Fruit fly (Drosophila melanogaster) whole organism, embryonic: ENCODE measurements around the gene Ddc.
A peak's percentile ranks its signal among the peaks of the same experiment; 100 is the strongest.

ENCODE experiments used
- CG10267 ChIP-seq: fragments of 200-800 bp; sonication (Bioruptor generic); optimal IDR thresholded peaks from 2 replicates; lab custom pipeline; 2018; ENCODE audit warnings: missing biosample characterization, mild to moderate bottlenecking, missing genetic modification characterization, moderate library complexity
- CG10366 ChIP-seq: fragments of 200-800 bp; sonication (Bioruptor generic); IDR thresholded peaks from 2 replicates; pipeline ENCODE4 v1.3.6; 2022; ENCODE audit warnings: missing biosample characterization, missing genetic modification characterization
- CG10565 ChIP-seq: fragments of 200-800 bp; sonication (Bioruptor generic); optimal IDR thresholded peaks from 3 replicates; lab custom pipeline; 2016; ENCODE audit warnings: missing biosample characterization, mild to moderate bottlenecking, missing genetic modification characterization
- CG14441 ChIP-seq: fragments of 200-800 bp; sonication (Bioruptor generic); IDR thresholded peaks from 2 replicates; pipeline ENCODE4 v1.3.6; 2022; ENCODE audit warnings: missing biosample characterization, missing genetic modification characterization
- CG1529 ChIP-seq: fragments of 200-800 bp; sonication (Bioruptor generic); optimal IDR thresholded peaks from 3 replicates; lab custom pipeline; 2018; ENCODE audit warnings: missing biosample characterization, missing genetic modification characterization
- CG15601 ChIP-seq: fragments of 200-800 bp; sonication (Bioruptor generic); optimal IDR thresholded peaks from 3 replicates; lab custom pipeline; 2019; ENCODE audit warnings: missing biosample characterization, mild to moderate bottlenecking, missing genetic modification characterization, moderate library complexity
- CG17359 ChIP-seq: fragments of 200-800 bp; sonication (Bioruptor generic); optimal IDR thresholded peaks from 3 replicates; lab custom pipeline; 2018; ENCODE audit warnings: missing biosample characterization, mild to moderate bottlenecking, missing genetic modification characterization, moderate library complexity
- CG17361 ChIP-seq: fragments of 200-800 bp; sonication (Bioruptor generic); IDR thresholded peaks from 3 replicates; pipeline ENCODE4 v1.3.6; 2022; ENCODE audit warnings: missing biosample characterization, missing genetic modification characterization
- CG17568 ChIP-seq: fragments of 200-800 bp; sonication (Bioruptor generic); optimal IDR thresholded peaks from 2 replicates; lab custom pipeline; 2018; ENCODE audit warnings: missing biosample characterization, mild to moderate bottlenecking, missing genetic modification characterization, moderate library complexity
- CG17912 ChIP-seq: fragments of 200-800 bp; sonication (Bioruptor generic); optimal IDR thresholded peaks from 2 replicates; lab custom pipeline; 2018; ENCODE audit warnings: missing biosample characterization, mild to moderate bottlenecking, missing genetic modification characterization
- CG2712 ChIP-seq: fragments of 200-800 bp; optimal IDR thresholded peaks from 3 replicates; lab custom pipeline; 2019; ENCODE audit warnings: missing biosample characterization, mild to moderate bottlenecking, missing genetic modification characterization, moderate library complexity
- CG30020 ChIP-seq: fragments of 200-800 bp; optimal IDR thresholded peaks from 2 replicates; lab custom pipeline; 2019; ENCODE audit warnings: missing biosample characterization, mild to moderate bottlenecking, missing genetic modification characterization, moderate library complexity
- CG30431 ChIP-seq: fragments of 200-800 bp; sonication (Bioruptor generic); optimal IDR thresholded peaks from 2 replicates; lab custom pipeline; 2017; ENCODE audit warnings: missing biosample characterization, missing genetic modification characterization
- CG32772 ChIP-seq: fragments of 200-800 bp; sonication (Bioruptor generic); IDR thresholded peaks from 2 replicates; pipeline ENCODE4 v1.3.6; 2022; ENCODE audit warnings: missing biosample characterization, missing genetic modification characterization
- CG4360 ChIP-seq: fragments of 200-800 bp; sonication (Bioruptor generic); IDR thresholded peaks from 2 replicates; pipeline ENCODE4 v1.3.6; 2022; ENCODE audit warnings: missing biosample characterization, missing genetic modification characterization
- CG5180 ChIP-seq: fragments of 200-800 bp; sonication (Bioruptor generic); optimal IDR thresholded peaks from 3 replicates; lab custom pipeline; 2017; ENCODE audit warnings: missing biosample characterization, missing genetic modification characterization, mild to moderate bottlenecking, moderate library complexity, missing genetic modification reagents
- CG6175 ChIP-seq: fragments of 200-800 bp; sonication (Bioruptor generic); IDR thresholded peaks from 3 replicates; pipeline ENCODE4 v1.3.6; 2022; ENCODE audit warnings: missing biosample characterization, missing genetic modification characterization
- CG6272 ChIP-seq: fragments of 200-800 bp; sonication (Bioruptor generic); IDR thresholded peaks from 2 replicates; pipeline ENCODE4 v1.3.6; 2022; ENCODE audit warnings: missing biosample characterization, missing genetic modification characterization
- CG8089 ChIP-seq: fragments of 200-800 bp; sonication (Bioruptor generic); optimal IDR thresholded peaks from 3 replicates; lab custom pipeline; 2016; ENCODE audit warnings: missing biosample characterization, missing genetic modification characterization
- CG9727 ChIP-seq: fragments of 200-800 bp; sonication (Bioruptor generic); optimal IDR thresholded peaks from 3 replicates; lab custom pipeline; 2017; ENCODE audit warnings: missing biosample characterization, mild to moderate bottlenecking, missing genetic modification characterization
- CrebB ChIP-seq: fragments of 200-800 bp; sonication (Bioruptor generic); optimal IDR thresholded peaks from 3 replicates; lab custom pipeline; 2018; ENCODE audit warnings: missing biosample characterization, mild to moderate bottlenecking, missing genetic modification characterization
- Doc3 ChIP-seq: fragments of 200-800 bp; sonication (Bioruptor generic); IDR thresholded peaks from 3 replicates; pipeline ENCODE4 v1.3.6; 2022; ENCODE audit warnings: missing biosample characterization, missing genetic modification characterization; ENCODE audit not compliant: partially characterized antibody
- HmgZ ChIP-seq: fragments of 200-800 bp; sonication (Bioruptor generic); optimal IDR thresholded peaks from 2 replicates; lab custom pipeline; 2018; ENCODE audit warnings: missing biosample characterization, mild to moderate bottlenecking, missing genetic modification characterization
- Hmr ChIP-seq: fragments of 200-800 bp; sonication (Bioruptor generic); optimal IDR thresholded peaks from 3 replicates; lab custom pipeline; 2017; ENCODE audit warnings: mild to moderate bottlenecking, missing biosample characterization, missing genetic modification reagents, missing genetic modification characterization
- Jarid2 ChIP-seq: fragments of 200-800 bp; sonication (Bioruptor generic); optimal IDR thresholded peaks from 3 replicates; lab custom pipeline; 2017; ENCODE audit warnings: mild to moderate bottlenecking, missing biosample characterization, missing genetic modification reagents, missing genetic modification characterization
- Nf-YA ChIP-seq: fragments of 200-800 bp; sonication (Bioruptor generic); IDR thresholded peaks from 2 replicates; pipeline ENCODE4 v1.3.6; 2022; ENCODE audit warnings: missing biosample characterization, missing genetic modification characterization
- Opbp ChIP-seq: fragments of 200-800 bp; sonication (Bioruptor generic); IDR thresholded peaks from 3 replicates; pipeline ENCODE4 v1.3.6; 2022; ENCODE audit warnings: missing biosample characterization, missing genetic modification characterization; ENCODE audit not compliant: partially characterized antibody
- Optix ChIP-seq: fragments of 200-800 bp; sonication (Bioruptor generic); IDR thresholded peaks from 3 replicates; pipeline ENCODE4 v1.3.6; 2022; ENCODE audit warnings: missing biosample characterization, missing genetic modification characterization
- Poxn ChIP-seq: fragments of 200-800 bp; sonication (Bioruptor generic); IDR thresholded peaks from 2 replicates; pipeline ENCODE4 v1.3.6; 2022; ENCODE audit warnings: missing biosample characterization, missing genetic modification characterization
- Rfx ChIP-seq: fragments of 200-800 bp; sonication (Bioruptor generic); IDR thresholded peaks from 2 replicates; pipeline ENCODE4 v1.3.6; 2022; ENCODE audit warnings: missing biosample characterization, missing genetic modification characterization
- YL-1 ChIP-seq: fragments of 200-800 bp; sonication (Bioruptor generic); optimal IDR thresholded peaks from 3 replicates; lab custom pipeline; 2017; ENCODE audit warnings: missing biosample characterization, mild to moderate bottlenecking, missing genetic modification characterization
- al ChIP-seq: fragments of 200-800 bp; sonication (Bioruptor generic); IDR thresholded peaks from 2 replicates; pipeline ENCODE4 v1.3.6; 2022; ENCODE audit warnings: missing biosample characterization, missing genetic modification characterization
- ato ChIP-seq: fragments of 200-800 bp; sonication (Bioruptor generic); IDR thresholded peaks from 2 replicates; pipeline ENCODE4 v1.3.6; 2022; ENCODE audit warnings: missing biosample characterization, missing genetic modification characterization; ENCODE audit not compliant: partially characterized antibody
- az2 ChIP-seq: fragments of 200-800 bp; sonication (Bioruptor generic); optimal IDR thresholded peaks from 3 replicates; lab custom pipeline; 2016; ENCODE audit warnings: missing biosample characterization, missing genetic modification characterization
- dati ChIP-seq: fragments of 200-800 bp; sonication (Bioruptor generic); IDR thresholded peaks from 2 replicates; pipeline ENCODE4 v1.3.6; 2022; ENCODE audit warnings: missing biosample characterization, missing genetic modification characterization
- disco-r ChIP-seq: fragments of 200-800 bp; sonication (Bioruptor generic); optimal IDR thresholded peaks from 2 replicates; lab custom pipeline; 2016; ENCODE audit warnings: missing biosample characterization, missing genetic modification characterization
- eve ChIP-seq, 2 experiments: fragments of >200 bp; optimal IDR thresholded peaks; 2 replicates each; lab custom pipeline; 2017; ENCODE audit warnings: missing biosample characterization in 2 of 2, missing genetic modification characterization in 2 of 2
- gsb ChIP-seq: fragments of 200-800 bp; sonication (Bioruptor generic); IDR thresholded peaks from 2 replicates; pipeline ENCODE4 v1.3.6; 2022; ENCODE audit warnings: missing biosample characterization, missing genetic modification characterization
- hth ChIP-seq: fragments of >200 bp; optimal IDR thresholded peaks from 2 replicates; lab custom pipeline; 2017; ENCODE audit warnings: inconsistent platforms
- inv ChIP-seq: fragments of 200-800 bp; sonication (Bioruptor generic); IDR thresholded peaks from 2 replicates; pipeline ENCODE4 v1.3.6; 2022; ENCODE audit warnings: missing biosample characterization, missing genetic modification characterization; ENCODE audit not compliant: partially characterized antibody
- kni ChIP-seq: fragments of 200-800 bp; sonication (Bioruptor generic); optimal IDR thresholded peaks from 3 replicates; lab custom pipeline; 2017; ENCODE audit warnings: mild to moderate bottlenecking, missing biosample characterization, missing genetic modification reagents, missing genetic modification characterization
- lmd ChIP-seq: fragments of 200-800 bp; sonication (Bioruptor generic); IDR thresholded peaks from 2 replicates; pipeline ENCODE4 v1.3.6; 2022; ENCODE audit warnings: missing biosample characterization, missing genetic modification characterization
- maf-S ChIP-seq: fragments of 200-800 bp; sonication (Bioruptor generic); optimal IDR thresholded peaks from 2 replicates; lab custom pipeline; 2016; ENCODE audit warnings: missing biosample characterization, missing genetic modification characterization
- oc ChIP-seq: fragments of 200-800 bp; sonication (Bioruptor generic); optimal IDR thresholded peaks from 2 replicates; lab custom pipeline; 2018; ENCODE audit warnings: missing biosample characterization, mild to moderate bottlenecking, missing genetic modification characterization, moderate library complexity
- org-1 ChIP-seq: fragments of 200-800 bp; sonication (Bioruptor generic); optimal IDR thresholded peaks from 2 replicates; lab custom pipeline; 2017; ENCODE audit warnings: missing biosample characterization, missing genetic modification characterization
- phol ChIP-seq: fragments of 200-800 bp; sonication (Bioruptor generic); optimal IDR thresholded peaks from 3 replicates; lab custom pipeline; 2018; ENCODE audit warnings: missing biosample characterization, mild to moderate bottlenecking, missing genetic modification characterization, moderate library complexity
- pnt ChIP-seq: fragments of 200-800 bp; sonication (Bioruptor generic); optimal IDR thresholded peaks from 3 replicates; lab custom pipeline; 2016; ENCODE audit warnings: missing biosample characterization, missing genetic modification characterization
- schlank ChIP-seq: fragments of 200-800 bp; sonication (Bioruptor generic); optimal IDR thresholded peaks from 2 replicates; lab custom pipeline; 2018; ENCODE audit warnings: missing biosample characterization, mild to moderate bottlenecking, missing genetic modification characterization
- shn ChIP-seq: fragments of 200-800 bp; sonication (Bioruptor generic); optimal IDR thresholded peaks from 3 replicates; lab custom pipeline; 2016; ENCODE audit warnings: missing biosample characterization, missing genetic modification characterization
- ssp ChIP-seq: fragments of 200-800 bp; sonication (Bioruptor generic); IDR thresholded peaks from 2 replicates; pipeline ENCODE4 v1.3.6; 2022; ENCODE audit warnings: missing biosample characterization, missing genetic modification characterization
- unpg ChIP-seq: fragments of 200-800 bp; sonication (Bioruptor generic); optimal IDR thresholded peaks from 3 replicates; lab custom pipeline; 2018; ENCODE audit warnings: missing biosample characterization, mild to moderate bottlenecking, missing genetic modification characterization, moderate library complexity
- wdn ChIP-seq: fragments of 200-800 bp; sonication (Bioruptor generic); IDR thresholded peaks from 2 replicates; pipeline ENCODE4 v1.3.6; 2022; ENCODE audit warnings: missing biosample characterization, missing genetic modification characterization
- zf30C ChIP-seq: fragments of 200-800 bp; sonication (Bioruptor generic); optimal IDR thresholded peaks from 3 replicates; lab custom pipeline; 2018; ENCODE audit warnings: missing biosample characterization, mild to moderate bottlenecking, missing genetic modification characterization

Gene Ddc

dm6 chr2L:19165998-19166397, 45.9 kb upstream of the Ddc start (continued):
- TF ChIP-seq CG2712 (tag; lab: Kevin White, UChicago) (no peak), CG32772 (GFP tag; lab: Robert Waterston, UW) (no peak), CG15601 (tag; lab: Kevin White, UChicago) (peak; percentile 94), CG30020 (tag; lab: Kevin White, UChicago) (no peak), phol (tag; lab: Kevin White, UChicago) (no peak), kni (GFP tag; lab: Kevin White, UChicago) (no peak), pnt (GFP tag; lab: Kevin White, UChicago) (no peak), Optix (GFP tag; lab: Robert Waterston, UW) (no peak), CG6272 (GFP tag; lab: Robert Waterston, UW) (no peak), zf30C (GFP tag; lab: Kevin White, UChicago) (no peak), unpg (GFP tag; lab: Kevin White, UChicago) (no peak), shn (no peak), ssp (GFP tag; lab: Robert Waterston, UW) (no peak), Opbp (GFP tag; lab: Robert Waterston, UW) (no peak), CG17361 (GFP tag; lab: Robert Waterston, UW) (no peak), CG10565 (GFP tag; lab: Kevin White, UChicago) (no peak), CG10366 (no peak), inv (GFP tag; lab: Robert Waterston, UW) (no peak), Rfx (GFP tag; lab: Robert Waterston, UW) (no peak), CG14441 (no peak), wdn (no peak), CG10267 (tag; lab: Kevin White, UChicago) (no peak), Doc3 (GFP tag; lab: Robert Waterston, UW) (no peak), YL-1 (GFP tag; lab: Kevin White, UChicago) (no peak), hth (no peak), az2 (GFP tag; lab: Kevin White, UChicago) (no peak), schlank (tag; lab: Kevin White, UChicago) (no peak), ato (GFP tag; lab: Robert Waterston, UW) (no peak), lmd (GFP tag; lab: Robert Waterston, UW) (no peak), Poxn (GFP tag; lab: Robert Waterston, UW) (no peak), CrebB (tag; lab: Kevin White, UChicago) (no peak), CG4360 (GFP tag; lab: Robert Waterston, UW) (peak; percentile 99), Jarid2 (no peak), org-1 (no peak), CG6175 (GFP tag; lab: Robert Waterston, UW) (peak; percentile 59; the same call in 2 of the 3 replicates), HmgZ (tag; lab: Kevin White, UChicago) (peak; percentile 59), Nf-YA (no peak), CG8089 (no peak), dati (GFP tag; lab: Robert Waterston, UW) (no peak), Hmr (GFP tag; lab: Kevin White, UChicago) (no peak), CG17568 (peak; percentile 74), eve (GFP tag; optimal IDR thresholded peaks at IDR 0.05; lab: Kevin White, UChicago) (no peak), CG30431 (GFP tag; lab: Kevin White, UChicago) (no peak), al (GFP tag; lab: Robert Waterston, UW) (no peak), CG9727 (no peak), CG17912 (GFP tag; lab: Kevin White, UChicago) (no peak), oc (peak; percentile 58), CG17359 (tag; lab: Kevin White, UChicago) (no peak), gsb (GFP tag; lab: Robert Waterston, UW) (no peak), CG1529 (no peak), disco-r (no peak), CG5180 (GFP tag; lab: Kevin White, UChicago) (peak; percentile 68), maf-S (GFP tag; lab: Kevin White, UChicago) (no peak)
